Fruit fly (Drosophila melanogaster) whole organism, embryonic: ENCODE data around the gene g.

Experiments used
- C15 ChIP-seq: fragments of 200-800 bp; sonication (Bioruptor generic); IDR thresholded peaks from 3 replicates; pipeline ENCODE4 v1.3.6; 2022; ENCODE audit warnings: missing biosample characterization, missing genetic modification characterization
- CG1024 ChIP-seq: fragments of 200-800 bp; sonication (Bioruptor generic); IDR thresholded peaks from 2 replicates; pipeline ENCODE4 v1.3.6; 2022; ENCODE audit warnings: missing biosample characterization, missing genetic modification characterization
- CG10543 ChIP-seq: fragments of 200-800 bp; sonication (Bioruptor generic); optimal IDR thresholded peaks from 3 replicates; lab custom pipeline; 2017; ENCODE audit warnings: missing biosample characterization, mild to moderate bottlenecking, missing genetic modification characterization, moderate library complexity
- CG1529 ChIP-seq: fragments of 200-800 bp; sonication (Bioruptor generic); optimal IDR thresholded peaks from 3 replicates; lab custom pipeline; 2018; ENCODE audit warnings: missing biosample characterization, missing genetic modification characterization
- CG15479 ChIP-seq: fragments of 200-800 bp; sonication (Bioruptor generic); optimal IDR thresholded peaks from 3 replicates; lab custom pipeline; 2019; ENCODE audit warnings: missing biosample characterization, mild to moderate bottlenecking, missing genetic modification characterization, moderate library complexity
- CG17829 ChIP-seq: fragments of 200-800 bp; optimal IDR thresholded peaks from 2 replicates; lab custom pipeline; 2019; ENCODE audit warnings: missing biosample characterization, mild to moderate bottlenecking, missing genetic modification characterization, moderate library complexity
- CG18011 ChIP-seq: fragments of 200-800 bp; sonication (Bioruptor generic); optimal IDR thresholded peaks from 2 replicates; lab custom pipeline; 2017; ENCODE audit warnings: missing biosample characterization, missing genetic modification characterization, mild to moderate bottlenecking, moderate library complexity, missing genotype
- CG2129 ChIP-seq: fragments of 200-800 bp; sonication (Bioruptor generic); IDR thresholded peaks from 2 replicates; pipeline ENCODE4 v1.3.6; 2022; ENCODE audit warnings: missing biosample characterization, missing genetic modification characterization; ENCODE audit not compliant: partially characterized antibody
- CG2712 ChIP-seq: fragments of 200-800 bp; optimal IDR thresholded peaks from 3 replicates; lab custom pipeline; 2019; ENCODE audit warnings: missing biosample characterization, mild to moderate bottlenecking, missing genetic modification characterization, moderate library complexity
- CG30431 ChIP-seq: fragments of 200-800 bp; sonication (Bioruptor generic); optimal IDR thresholded peaks from 2 replicates; lab custom pipeline; 2017; ENCODE audit warnings: missing biosample characterization, missing genetic modification characterization
- CG31441 ChIP-seq: fragments of 200-800 bp; sonication (Bioruptor generic); IDR thresholded peaks from 2 replicates; pipeline ENCODE4 v1.3.6; 2022; ENCODE audit warnings: missing biosample characterization, missing genetic modification characterization
- CG34224 ChIP-seq: fragments of 200-800 bp; sonication (Bioruptor generic); IDR thresholded peaks from 3 replicates; pipeline ENCODE4 v1.3.6; 2022; ENCODE audit warnings: missing biosample characterization, missing genetic modification characterization; ENCODE audit not compliant: partially characterized antibody
- CG3847 ChIP-seq: fragments of 200-800 bp; sonication (Bioruptor generic); IDR thresholded peaks from 2 replicates; pipeline ENCODE4 v1.3.6; 2022; ENCODE audit warnings: missing biosample characterization, missing genetic modification characterization
- CG8359 ChIP-seq: fragments of 200-800 bp; sonication (Bioruptor generic); optimal IDR thresholded peaks from 2 replicates; lab custom pipeline; 2017; ENCODE audit warnings: missing biosample characterization, mild to moderate bottlenecking, missing genetic modification characterization, borderline replicate concordance
- Drgx ChIP-seq: fragments of 200-800 bp; sonication (Bioruptor generic); IDR thresholded peaks from 2 replicates; pipeline ENCODE4 v1.3.6; 2022; ENCODE audit warnings: missing biosample characterization, missing genetic modification characterization
- H15 ChIP-seq: fragments of 200-800 bp; sonication (Bioruptor generic); IDR thresholded peaks from 3 replicates; pipeline ENCODE4 v1.3.6; 2022; ENCODE audit warnings: missing biosample characterization, missing genetic modification characterization
- Hr51 ChIP-seq, 2 experiments: fragments of 200-800 bp; sonication (Bioruptor generic); optimal IDR thresholded peaks; 2 replicates in 1 of 2; 3 replicates in 1 of 2; lab custom pipeline; 2016 to 2018; ENCODE audit warnings: missing biosample characterization in 2 of 2, missing genetic modification characterization in 2 of 2, mild to moderate bottlenecking in 1 of 2, moderate library complexity in 1 of 2
- NC2α ChIP-seq: fragments of 200-800 bp; sonication (Bioruptor generic); optimal IDR thresholded peaks from 2 replicates; lab custom pipeline; 2016; ENCODE audit warnings: missing biosample characterization, missing genetic modification characterization
- NFAT ChIP-seq: fragments of 200-800 bp; sonication (Bioruptor generic); IDR thresholded peaks from 2 replicates; pipeline ENCODE4 v1.3.6; 2022; ENCODE audit warnings: missing biosample characterization, missing genetic modification characterization
- Neu2 ChIP-seq: fragments of 200-800 bp; sonication (Bioruptor generic); optimal IDR thresholded peaks from 3 replicates; lab custom pipeline; 2016; ENCODE audit warnings: missing biosample characterization, missing genetic modification characterization, borderline replicate concordance
- Sox100B ChIP-seq: fragments of 200-800 bp; sonication (Bioruptor generic); optimal IDR thresholded peaks from 3 replicates; lab custom pipeline; 2018; ENCODE audit warnings: missing biosample characterization, mild to moderate bottlenecking, missing genetic modification characterization
- Sry-β ChIP-seq: fragments of 200-800 bp; sonication (Bioruptor generic); optimal IDR thresholded peaks from 2 replicates; lab custom pipeline; 2018; ENCODE audit warnings: missing biosample characterization, mild to moderate bottlenecking, missing genetic modification characterization, moderate library complexity
- aop ChIP-seq: fragments of 200-800 bp; sonication (Bioruptor generic); IDR thresholded peaks from 2 replicates; pipeline ENCODE4 v1.3.6; 2022; ENCODE audit warnings: missing biosample characterization, missing genetic modification characterization
- az2 ChIP-seq: fragments of 200-800 bp; sonication (Bioruptor generic); optimal IDR thresholded peaks from 3 replicates; lab custom pipeline; 2016; ENCODE audit warnings: missing biosample characterization, missing genetic modification characterization
- dati ChIP-seq: fragments of 200-800 bp; sonication (Bioruptor generic); IDR thresholded peaks from 2 replicates; pipeline ENCODE4 v1.3.6; 2022; ENCODE audit warnings: missing biosample characterization, missing genetic modification characterization
- dimm ChIP-seq: fragments of 200-800 bp; sonication (Bioruptor generic); IDR thresholded peaks from 2 replicates; pipeline ENCODE4 v1.3.6; 2022; ENCODE audit warnings: missing biosample characterization, missing genetic modification characterization
- eve ChIP-seq, 2 experiments: fragments of >200 bp; optimal IDR thresholded peaks; 2 replicates each; lab custom pipeline; 2017; ENCODE audit warnings: missing biosample characterization in 2 of 2, missing genetic modification characterization in 2 of 2
- fd64A ChIP-seq: fragments of 200-800 bp; sonication (Bioruptor generic); optimal IDR thresholded peaks from 3 replicates; lab custom pipeline; 2018; ENCODE audit warnings: missing biosample characterization, mild to moderate bottlenecking, missing genetic modification characterization
- gem ChIP-seq: fragments of 200-800 bp; sonication (Bioruptor generic); optimal IDR thresholded peaks from 2 replicates; lab custom pipeline; 2019; ENCODE audit warnings: missing biosample characterization, mild to moderate bottlenecking, missing genetic modification characterization, moderate library complexity
- jigr1 ChIP-seq: fragments of 200-800 bp; sonication (Bioruptor generic); IDR thresholded peaks from 3 replicates; pipeline ENCODE4 v1.3.6; 2022; ENCODE audit warnings: missing biosample characterization, missing genetic modification characterization
- klu ChIP-seq: fragments of 200-800 bp; sonication (Bioruptor generic); IDR thresholded peaks from 2 replicates; pipeline ENCODE4 v1.3.6; 2022; ENCODE audit warnings: missing biosample characterization, missing genetic modification characterization
- lilli ChIP-seq: fragments of 200-800 bp; sonication (Bioruptor generic); optimal IDR thresholded peaks from 3 replicates; lab custom pipeline; 2016; ENCODE audit warnings: missing biosample characterization, missing genetic modification characterization
- row ChIP-seq: fragments of 200-800 bp; sonication (Bioruptor generic); IDR thresholded peaks from 3 replicates; pipeline ENCODE4 v1.3.6; 2022; ENCODE audit warnings: missing biosample characterization, missing genetic modification characterization
- sens ChIP-seq: fragments of 200-800 bp; sonication (Bioruptor generic); peaks from one replicate; lab custom pipeline; 2016; ENCODE audit warnings: missing biosample characterization, missing genetic modification characterization
- so ChIP-seq: fragments of 200-800 bp; sonication (Bioruptor generic); IDR thresholded peaks from 3 replicates; pipeline ENCODE4 v1.3.6; 2022; ENCODE audit warnings: missing biosample characterization, missing genetic modification characterization
- vvl ChIP-seq: fragments of 200-800 bp; sonication (Bioruptor generic); IDR thresholded peaks from 2 replicates; pipeline ENCODE4 v1.3.6; 2022; ENCODE audit warnings: missing biosample characterization, missing genetic modification characterization

The g gene

DNA sequence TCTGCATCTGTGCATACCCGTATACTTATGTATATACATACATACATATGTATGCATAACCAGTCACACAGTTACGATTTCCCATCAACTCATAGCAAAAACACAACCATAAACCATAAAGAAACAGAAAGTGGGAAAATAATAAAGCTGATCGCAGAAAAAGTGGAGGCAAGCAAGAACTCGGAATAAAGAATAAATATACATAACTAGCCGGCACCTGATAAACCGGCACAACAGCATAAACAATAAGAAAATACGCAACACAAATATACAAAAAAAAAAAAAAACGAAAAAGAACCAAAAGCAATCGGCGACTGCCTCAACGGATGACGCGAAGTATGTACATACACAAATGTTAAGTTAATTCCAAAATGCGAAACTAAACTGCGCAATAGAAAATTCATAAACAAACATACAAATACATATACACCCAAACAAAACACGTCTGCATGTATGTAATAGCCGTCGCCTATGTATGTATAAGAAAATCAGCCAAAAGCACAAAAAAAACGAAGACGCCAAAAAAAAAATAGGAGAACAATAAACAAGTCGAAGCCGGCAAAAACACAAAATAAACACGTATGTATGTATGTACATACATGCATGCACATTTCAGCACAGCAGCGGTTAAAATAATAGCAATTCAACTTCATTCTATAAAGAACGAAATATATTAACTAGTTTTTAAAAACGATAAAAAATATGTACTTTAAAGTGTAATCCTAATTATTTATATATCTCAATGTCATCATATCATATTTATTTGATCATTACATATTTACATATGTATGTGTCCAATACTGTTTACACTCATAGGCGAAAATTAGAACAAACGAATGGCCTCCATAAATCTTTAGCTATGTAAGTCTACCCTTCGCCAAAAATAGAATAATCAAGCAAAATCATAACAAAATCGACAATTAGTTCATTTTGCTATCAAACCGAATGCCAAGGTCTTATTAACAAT, 13.1 kb upstream of the g start (continued):
- 0 out of 3 replicates have a peak, but pooled peaks have one; percentile 7 for TF ChIP-seq C15 (GFP tag; lab: Robert Waterston, UW)
- peak; percentile 77 for TF ChIP-seq CG3847
- TF ChIP-seq NFAT, result peak; percentile 38; the same call in 1 of the 2 replicates
- TF ChIP-seq CG34224, result no peak
- TF ChIP-seq Neu2, result no peak
- TF ChIP-seq NC2α (GFP tag; lab: Kevin White, UChicago), result no peak
- peak; percentile 82 for TF ChIP-seq CG31441 (GFP tag; lab: Robert Waterston, UW)
- TF ChIP-seq CG1024 (GFP tag; lab: Robert Waterston, UW), result peak; percentile 53; the same call in 1 of the 2 replicates
- peak; percentile 57 for TF ChIP-seq lilli (GFP tag; lab: Kevin White, UChicago)
- TF ChIP-seq H15 (GFP tag; lab: Robert Waterston, UW), result peak; percentile 46; the same call in 1 of the 3 replicates
- no peak for TF ChIP-seq dimm (GFP tag; lab: Robert Waterston, UW)
- TF ChIP-seq dati (GFP tag; lab: Robert Waterston, UW), result no peak
- no peak for TF ChIP-seq fd64A (GFP tag; lab: Kevin White, UChicago)
- peak; percentile 89 for TF ChIP-seq sens
- TF ChIP-seq CG10543 (GFP tag; lab: Kevin White, UChicago), result no peak
- peak; percentile 24; the same call in 1 of the 2 replicates for TF ChIP-seq klu
- TF ChIP-seq aop, result no peak
- TF ChIP-seq, all 482 proteins: peak for 262

DNA sequence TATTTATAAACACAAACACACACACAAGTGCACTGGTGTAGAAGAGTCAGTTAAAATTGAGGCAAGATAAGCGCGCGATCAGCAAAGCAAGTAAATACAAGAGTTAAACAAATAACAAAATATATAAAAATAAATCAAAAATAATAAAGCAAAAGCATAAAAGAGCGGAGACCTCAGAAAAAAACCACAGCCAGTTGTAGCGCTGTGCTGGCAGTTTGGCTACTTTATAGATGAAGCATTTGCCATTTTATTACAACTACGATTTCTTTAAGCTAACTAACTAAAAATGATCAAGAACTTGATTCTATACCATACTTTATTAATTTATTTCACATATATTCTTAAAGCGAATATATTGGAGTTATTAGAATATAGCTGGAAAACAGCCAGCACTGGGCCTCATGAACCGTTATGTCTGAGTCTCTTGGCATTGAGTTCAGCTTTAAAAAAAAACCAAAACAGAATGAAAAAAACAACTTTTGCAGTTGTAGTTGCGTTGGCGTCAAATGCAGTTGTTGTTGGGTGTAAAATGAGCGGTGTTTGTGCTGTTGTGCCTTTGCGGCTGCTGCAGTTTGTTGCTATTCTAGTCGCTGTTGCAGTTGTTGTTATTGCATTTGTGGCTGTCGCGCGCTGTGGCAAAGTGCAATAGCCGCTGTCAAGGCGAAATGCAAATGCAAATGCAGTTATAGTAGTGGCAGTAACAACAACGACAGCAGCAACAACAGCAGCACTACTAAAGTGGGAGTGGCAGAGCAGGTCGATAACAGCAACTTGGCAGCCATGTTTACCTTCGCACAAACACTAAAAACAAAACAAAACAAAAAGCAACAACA, 11.8 kb upstream of the g start:
- no peak for TF ChIP-seq CG15479 (GFP tag; lab: Kevin White, UChicago)
- no peak for TF ChIP-seq CG2129 (GFP tag; lab: Robert Waterston, UW)
- 0 out of 2 replicates have a peak, but pooled peaks have one; percentile 15 for TF ChIP-seq Drgx (GFP tag; lab: Robert Waterston, UW)
- TF ChIP-seq so, result 0 out of 3 replicates have a peak, but pooled peaks have one; percentile 23
- peak; percentile 14 for TF ChIP-seq gem (tag; lab: Kevin White, UChicago)
- no peak for TF ChIP-seq az2
- TF ChIP-seq Hr51 (GFP tag; optimal IDR thresholded peaks at IDR 0.05; lab: Kevin White, UChicago), result peak in 1 of 2 experiments; percentile 1
- TF ChIP-seq Sox100B (GFP tag; lab: Kevin White, UChicago), result no peak
- TF ChIP-seq CG30431 (GFP tag; lab: Kevin White, UChicago), result no peak
- TF ChIP-seq vvl (GFP tag; lab: Robert Waterston, UW), result 0 out of 2 replicates have a peak, but pooled peaks have one; percentile 9
- peak; percentile 5 for TF ChIP-seq CG1529
- TF ChIP-seq jigr1 (GFP tag; lab: Robert Waterston, UW), result no peak
- TF ChIP-seq sens, result peak; percentile 22
- peak; percentile 9 for TF ChIP-seq CG2712 (tag; lab: Kevin White, UChicago)
- TF ChIP-seq CG17829 (tag; lab: Kevin White, UChicago), result no peak
- peak in 1 of 2 experiments; percentile 59 for TF ChIP-seq eve (GFP tag; optimal IDR thresholded peaks at IDR 0.05; lab: Kevin White, UChicago)
- TF ChIP-seq Sry-β (GFP tag; lab: Kevin White, UChicago), result peak; percentile 83
- TF ChIP-seq row (GFP tag; lab: Robert Waterston, UW), result peak; percentile 66; the same call in 2 of the 3 replicates
- TF ChIP-seq CG18011 (GFP tag; lab: Kevin White, UChicago), result no peak
- TF ChIP-seq CG8359, result no peak
